Worm (Caenorhabditis elegans) whole organism, L1 larva: ENCODE measurements around the gene T08D10.4.

Experiments
- C04F5.9 ChIP-seq: sonication (generic microtip); optimal IDR thresholded peaks from 2 replicates; lab custom pipeline; 2016; ENCODE audit warnings: missing genetic modification characterization, missing compliant biosample characterization
- C34B4.2 ChIP-seq: sonication (generic microtip); optimal IDR thresholded peaks from 2 replicates; lab custom pipeline; 2017; ENCODE audit warnings: mild to moderate bottlenecking, missing genetic modification characterization, missing compliant biosample characterization
- F16B12.6 ChIP-seq: fragments of 150-350 bp; optimal IDR thresholded peaks from 2 replicates; lab custom pipeline; 2014; ENCODE audit warnings: missing biosample characterization, missing genetic modification characterization
- Y116A8C.19 ChIP-seq: sonication (generic microtip); optimal IDR thresholded peaks from 2 replicates; lab custom pipeline; 2016; ENCODE audit warnings: missing compliant biosample characterization, missing genetic modification characterization, borderline replicate concordance
- alr-1 ChIP-seq: fragments of 200-800 bp; sonication (Bioruptor generic); optimal IDR thresholded peaks from 2 replicates; lab custom pipeline; 2018; ENCODE audit warnings: borderline replicate concordance, mild to moderate bottlenecking, missing genetic modification characterization, missing compliant biosample characterization
- aly-2 ChIP-seq: fragments of 150-350 bp; optimal IDR thresholded peaks from 2 replicates; lab custom pipeline; 2014; ENCODE audit warnings: missing biosample characterization, missing genetic modification characterization
- ama-1 ChIP-seq: fragments of 150-350 bp; optimal IDR thresholded peaks from 2 replicates; lab custom pipeline; 2014
- ceh-90 ChIP-seq: sonication (generic microtip); optimal IDR thresholded peaks from 2 replicates; lab custom pipeline; 2016; ENCODE audit warnings: missing genetic modification characterization, missing compliant biosample characterization
- dsc-1 ChIP-seq: sonication (generic microtip); optimal IDR thresholded peaks from 2 replicates; lab custom pipeline; 2016; ENCODE audit warnings: mild to moderate bottlenecking, missing genetic modification characterization, missing compliant biosample characterization
- egl-13 ChIP-seq: sonication (generic microtip); optimal IDR thresholded peaks from 2 replicates; lab custom pipeline; 2016; ENCODE audit warnings: missing genotype, missing genetic modification reagents, missing genetic modification characterization, missing compliant biosample characterization
- egl-27 ChIP-seq, 2 experiments: fragments of 150-350 bp in 1 of 2; sonication (generic microtip); optimal IDR thresholded peaks; 3 replicates each; lab custom pipeline; 2017 to 2018; ENCODE audit warnings: missing biosample characterization in 2 of 2, missing genetic modification characterization in 2 of 2, missing genetic modification reagents in 2 of 2
- elt-2 ChIP-seq: sonication (generic microtip); optimal IDR thresholded peaks from 2 replicates; lab custom pipeline; 2016; ENCODE audit warnings: missing genetic modification characterization, mild to moderate bottlenecking, inconsistent platforms, missing compliant biosample characterization, missing genetic modification reagents
- fkh-10 ChIP-seq: sonication (generic microtip); optimal IDR thresholded peaks from 2 replicates; lab custom pipeline; 2017; ENCODE audit warnings: missing biosample characterization, missing genetic modification reagents, missing genetic modification characterization
- fkh-4 ChIP-seq: sonication (generic microtip); optimal IDR thresholded peaks from 2 replicates; lab custom pipeline; 2016; ENCODE audit warnings: missing compliant biosample characterization, missing genetic modification characterization, borderline replicate concordance
- hlh-17 ChIP-seq: fragments of 200-800 bp; sonication (Bioruptor generic); optimal IDR thresholded peaks from 2 replicates; lab custom pipeline; 2018; ENCODE audit warnings: missing genetic modification characterization, mild to moderate bottlenecking, missing compliant biosample characterization, moderate library complexity, borderline replicate concordance
- irx-1 ChIP-seq: sonication (generic microtip); optimal IDR thresholded peaks from 2 replicates; lab custom pipeline; 2016; ENCODE audit warnings: missing genetic modification characterization, missing compliant biosample characterization
- isw-1 ChIP-seq: fragments of 200-800 bp; sonication (Bioruptor generic); IDR thresholded peaks from 2 replicates; pipeline ENCODE4 v1.3.6; 2022; ENCODE audit warnings: missing genetic modification characterization, missing compliant biosample characterization
- lin-13 ChIP-seq: fragments of 150-350 bp; optimal IDR thresholded peaks from 2 replicates; lab custom pipeline; 2014; ENCODE audit warnings: missing biosample characterization, missing genetic modification reagents, missing genetic modification characterization
- lin-15B ChIP-seq: fragments of 150-350 bp; sonication (generic microtip); optimal IDR thresholded peaks from 3 replicates; lab custom pipeline; 2014; ENCODE audit warnings: missing biosample characterization, missing genetic modification characterization
- lin-35 ChIP-seq, 2 experiments: fragments of 150-350 bp; optimal IDR thresholded peaks; 2 replicates each; lab custom pipeline; 2014; ENCODE audit warnings: missing biosample characterization in 2 of 2, missing genetic modification characterization in 2 of 2, missing genetic modification reagents in 2 of 2
- lir-3 ChIP-seq: sonication (generic microtip); optimal IDR thresholded peaks from 2 replicates; lab custom pipeline; 2016; ENCODE audit warnings: mild to moderate bottlenecking, missing genetic modification characterization, moderate library complexity, missing compliant biosample characterization; ENCODE audit not compliant: poor library complexity
- mab-9 ChIP-seq: fragments of 200-800 bp; sonication (Bioruptor generic); IDR thresholded peaks from 2 replicates; pipeline ENCODE4 v1.3.6; 2022; ENCODE audit warnings: missing genetic modification reagents, missing genetic modification characterization, missing compliant biosample characterization
- mef-2 ChIP-seq: fragments of 150-350 bp; optimal IDR thresholded peaks from 2 replicates; lab custom pipeline; 2014; ENCODE audit warnings: missing biosample characterization, missing genetic modification characterization
- mep-1 ChIP-seq: fragments of 150-350 bp; optimal IDR thresholded peaks from 2 replicates; lab custom pipeline; 2014; ENCODE audit warnings: missing biosample characterization, missing genetic modification characterization
- nhr-11 ChIP-seq: fragments of 150-350 bp; optimal IDR thresholded peaks from 2 replicates; lab custom pipeline; 2014; ENCODE audit warnings: missing biosample characterization, missing genetic modification characterization
- nhr-19 ChIP-seq: fragments of 200-800 bp; sonication (Bioruptor generic); conservative IDR thresholded peaks from 2 replicates; pipeline ENCODE4 v1.3.6; 2022; ENCODE audit warnings: missing genetic modification characterization, missing compliant biosample characterization
- nhr-20 ChIP-seq: sonication (generic microtip); optimal IDR thresholded peaks from 2 replicates; lab custom pipeline; 2016; ENCODE audit warnings: mild to moderate bottlenecking, missing genetic modification characterization, missing compliant biosample characterization
- nhr-237 ChIP-seq: fragments of 150-350 bp; optimal IDR thresholded peaks from 2 replicates; lab custom pipeline; 2014; ENCODE audit warnings: missing biosample characterization, missing genetic modification characterization
- nhr-28 ChIP-seq: fragments of 150-350 bp; optimal IDR thresholded peaks from 2 replicates; lab custom pipeline; 2014; ENCODE audit warnings: missing biosample characterization, missing genetic modification characterization
- nhr-47 ChIP-seq: sonication (generic microtip); optimal IDR thresholded peaks from 2 replicates; lab custom pipeline; 2016; ENCODE audit warnings: mild to moderate bottlenecking, missing genetic modification characterization, moderate library complexity, missing compliant biosample characterization
- nhr-77 ChIP-seq: fragments of 150-350 bp; optimal IDR thresholded peaks from 2 replicates; lab custom pipeline; 2014; ENCODE audit warnings: missing biosample characterization, missing genetic modification characterization
- nhr-84 ChIP-seq: sonication (generic microtip); optimal IDR thresholded peaks from 2 replicates; lab custom pipeline; 2017; ENCODE audit warnings: missing biosample characterization, missing genetic modification characterization
- nhr-90 ChIP-seq: sonication (generic microtip); optimal IDR thresholded peaks from 2 replicates; lab custom pipeline; 2016; ENCODE audit warnings: mild to moderate bottlenecking, missing genetic modification characterization, missing compliant biosample characterization; ENCODE audit not compliant: poor library complexity
- pqm-1 ChIP-seq: sonication (generic microtip); optimal IDR thresholded peaks from 3 replicates; lab custom pipeline; 2017; ENCODE audit warnings: missing biosample characterization, missing genetic modification characterization
- skn-1 ChIP-seq: fragments of 150-350 bp; optimal IDR thresholded peaks from 2 replicates; lab custom pipeline; 2014; ENCODE audit warnings: missing biosample characterization, missing genetic modification characterization
- snpc-4 ChIP-seq: fragments of 150-350 bp; optimal IDR thresholded peaks from 2 replicates; lab custom pipeline; 2014; ENCODE audit warnings: missing biosample characterization, missing genetic modification characterization
- sox-4 ChIP-seq: sonication (generic microtip); optimal IDR thresholded peaks from 2 replicates; lab custom pipeline; 2016; ENCODE audit warnings: missing genetic modification characterization, missing compliant biosample characterization
- tbx-2 ChIP-seq: sonication (generic microtip); optimal IDR thresholded peaks from 2 replicates; lab custom pipeline; 2016; ENCODE audit warnings: missing genetic modification characterization, missing compliant biosample characterization
- tlp-1 ChIP-seq: fragments of 150-350 bp; optimal IDR thresholded peaks from 2 replicates; lab custom pipeline; 2014; ENCODE audit warnings: missing biosample characterization, missing genetic modification characterization
- unc-130 ChIP-seq: fragments of 150-350 bp; optimal IDR thresholded peaks from 2 replicates; lab custom pipeline; 2017; ENCODE audit warnings: missing biosample characterization, missing genetic modification characterization, inconsistent platforms
- unc-62 ChIP-seq: fragments of 150-350 bp; optimal IDR thresholded peaks from 2 replicates; lab custom pipeline; 2014; ENCODE audit warnings: missing biosample characterization, missing genetic modification reagents, missing genetic modification characterization
- unc-86 ChIP-seq: sonication (generic microtip); optimal IDR thresholded peaks from 2 replicates; lab custom pipeline; 2016; ENCODE audit warnings: missing genetic modification characterization, missing compliant biosample characterization
- unc-98 ChIP-seq: fragments of 200-800 bp; sonication (Bioruptor generic); IDR thresholded peaks from 2 replicates; pipeline ENCODE4 v1.3.6; 2022; ENCODE audit warnings: missing genetic modification characterization, missing compliant biosample characterization
- vab-15 ChIP-seq: sonication (generic microtip); optimal IDR thresholded peaks from 2 replicates; lab custom pipeline; 2017; ENCODE audit warnings: missing genotype, mild to moderate bottlenecking, missing genetic modification characterization, missing compliant biosample characterization
- zip-4 ChIP-seq: fragments of 200-800 bp; sonication (Bioruptor generic); optimal IDR thresholded peaks from 2 replicates; lab custom pipeline; 2018; ENCODE audit warnings: mild to moderate bottlenecking, missing genetic modification characterization, moderate library complexity, missing compliant biosample characterization
- ztf-11 ChIP-seq, 2 experiments: sonication (generic microtip); optimal IDR thresholded peaks; 2 replicates each; lab custom pipeline; 2016 to 2017; ENCODE audit warnings: missing genetic modification characterization in 2 of 2, missing biosample characterization in 1 of 2, missing compliant biosample characterization in 1 of 2
- ztf-4 ChIP-seq: fragments of 150-350 bp; optimal IDR thresholded peaks from 2 replicates; lab custom pipeline; 2014; ENCODE audit warnings: missing biosample characterization, missing genetic modification characterization

Gene T08D10.4

DNA sequence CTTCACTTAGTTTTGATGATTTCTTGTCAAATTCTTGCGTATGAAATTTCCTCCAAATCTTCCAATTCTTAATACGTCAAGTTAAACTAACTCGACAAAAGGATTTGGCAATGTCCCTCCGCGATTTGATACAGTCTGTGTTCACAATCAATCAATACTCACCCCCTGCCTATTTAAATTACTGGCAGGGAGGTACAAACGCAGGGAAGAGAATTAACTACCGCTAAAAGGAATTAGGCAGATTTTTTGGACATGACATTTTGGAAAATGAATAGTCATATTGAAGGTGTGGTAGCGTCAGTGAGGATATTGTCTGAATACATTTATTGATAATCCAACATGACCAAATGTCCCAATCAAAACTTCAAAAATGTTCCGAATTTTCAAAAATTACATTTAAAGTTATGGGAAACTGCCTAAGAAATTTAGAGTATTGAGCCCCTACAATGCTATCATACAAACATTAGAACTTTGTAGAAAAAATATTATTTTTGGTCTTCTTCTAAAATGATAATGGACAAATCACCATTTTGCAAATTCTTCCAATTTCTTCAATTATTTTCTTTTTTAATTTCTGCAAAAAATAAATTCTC lies 15.7 kb downstream of the T08D10.4 start (continued):
- TF ChIP-seq ama-1, result no peak
- TF ChIP-seq ztf-4 (tag; lab: Kevin White, UChicago), result peak; percentile 99
- no peak for TF ChIP-seq Y116A8C.19 (tag; lab: Kevin White, UChicago)
- peak; percentile 90 to 93 for TF ChIP-seq ztf-11 (tag; optimal IDR thresholded peaks at IDR 0.05; lab: Kevin White, UChicago)
- peak; percentile 99 for TF ChIP-seq sox-4 (tag; lab: Kevin White, UChicago)
- TF ChIP-seq tbx-2, result peak; percentile 98
- peak; percentile 92 for TF ChIP-seq mab-9 (GFP tag; lab: Robert Waterston, UW)
- TF ChIP-seq nhr-90 (tag; lab: Kevin White, UChicago), result peak; percentile 99
- peak; percentile 76 for TF ChIP-seq unc-98 (GFP tag; lab: Robert Waterston, UW)
- TF ChIP-seq C34B4.2, result no peak
- TF ChIP-seq nhr-77 (tag; lab: Kevin White, UChicago), result peak; percentile 99
- peak; percentile 95 for TF ChIP-seq zip-4 (GFP tag; lab: Kevin White, UChicago)
- peak; percentile 80 for TF ChIP-seq pqm-1 (tag; lab: Kevin White, UChicago)
- no peak for TF ChIP-seq unc-62 (GFP tag; lab: Kevin White, UChicago)
- peak; percentile 78 for TF ChIP-seq mef-2 (tag; lab: Kevin White, UChicago)
- peak; percentile 94 for TF ChIP-seq elt-2 (tag; lab: Kevin White, UChicago)
- peak; percentile 66 for TF ChIP-seq F16B12.6
- no peak for TF ChIP-seq tlp-1 (tag; lab: Kevin White, UChicago)
- TF ChIP-seq nhr-47 (tag; lab: Kevin White, UChicago), result peak; percentile 99
- TF ChIP-seq unc-130 (tag; lab: Kevin White, UChicago), result peak; percentile 10
- TF ChIP-seq fkh-10 (GFP tag; lab: Kevin White, UChicago), result peak; percentile 99
- peak; percentile 94 for TF ChIP-seq aly-2
- TF ChIP-seq egl-13, result peak; percentile 96
- TF ChIP-seq lin-15B, result peak; percentile 6
- TF ChIP-seq ceh-90 (tag; lab: Kevin White, UChicago), result peak; percentile 54
- peak; percentile 87 for TF ChIP-seq snpc-4 (tag; lab: Kevin White, UChicago)
- TF ChIP-seq lir-3 (tag; lab: Kevin White, UChicago), result peak; percentile 93
- peak; percentile 65 to 93 for TF ChIP-seq lin-35 (GFP tag; optimal IDR thresholded peaks at IDR 0.05; lab: Kevin White, UChicago)
- TF ChIP-seq lin-13 (GFP tag; lab: Kevin White, UChicago), result peak; percentile 97
- TF ChIP-seq nhr-28 (tag; lab: Kevin White, UChicago), result peak; percentile 73
- TF ChIP-seq mep-1, result peak; percentile 100
- peak; percentile 100 for TF ChIP-seq dsc-1 (tag; lab: Kevin White, UChicago)
- TF ChIP-seq nhr-237 (tag; lab: Kevin White, UChicago), result peak; percentile 97
- TF ChIP-seq nhr-84 (tag; lab: Kevin White, UChicago), result peak; percentile 73
- peak; percentile 70 for TF ChIP-seq vab-15
- TF ChIP-seq C04F5.9 (tag; lab: Kevin White, UChicago), result peak; percentile 91
- peak; percentile 95 for TF ChIP-seq unc-86
- TF ChIP-seq nhr-20 (tag; lab: Kevin White, UChicago), result peak; percentile 98
- TF ChIP-seq nhr-11 (tag; lab: Kevin White, UChicago), result peak; percentile 99
- peak; percentile 98 for TF ChIP-seq irx-1 (tag; lab: Kevin White, UChicago)
- no peak for TF ChIP-seq alr-1
- TF ChIP-seq hlh-17 (GFP tag; lab: Kevin White, UChicago), result no peak
- TF ChIP-seq isw-1 (GFP tag; lab: Robert Waterston, UW), result peak; percentile 86
- peak; percentile 99 for TF ChIP-seq skn-1 (tag; lab: Kevin White, UChicago)
- TF ChIP-seq fkh-4 (tag; lab: Kevin White, UChicago), result peak; percentile 92
- peak; percentile 81 to 98 for TF ChIP-seq egl-27 (tag; optimal IDR thresholded peaks at IDR 0.05; lab: Kevin White, UChicago)
- peak; percentile 98 for TF ChIP-seq nhr-19
